Worm (Caenorhabditis elegans) whole organism, late embryonic: ENCODE data around the gene C44F1.1.

Experiments used
- C08G9.2 ChIP-seq: sonication (generic microtip); optimal IDR thresholded peaks from 2 replicates; lab custom pipeline; 2016; ENCODE audit warnings: mild to moderate bottlenecking, missing genetic modification characterization, moderate library complexity, missing compliant biosample characterization
- C38D4.7 ChIP-seq: fragments of 200-800 bp; sonication (Bioruptor generic); optimal IDR thresholded peaks from 2 replicates; lab custom pipeline; 2018; ENCODE audit warnings: mild to moderate bottlenecking, missing genetic modification characterization, moderate library complexity, missing compliant biosample characterization
- F13H6.1 ChIP-seq: sonication (generic microtip); optimal IDR thresholded peaks from 2 replicates; lab custom pipeline; 2016; ENCODE audit warnings: missing genetic modification characterization, missing compliant biosample characterization
- K09A11.1 ChIP-seq: sonication (generic microtip); optimal IDR thresholded peaks from 2 replicates; lab custom pipeline; 2017; ENCODE audit warnings: antibody characterized with exemption, mild to moderate bottlenecking, missing genetic modification characterization, missing compliant biosample characterization; ENCODE audit not compliant: insufficient read depth
- Y22D7AL.16 ChIP-seq: sonication (generic microtip); optimal IDR thresholded peaks from 2 replicates; lab custom pipeline; 2016; ENCODE audit warnings: missing genetic modification characterization, missing compliant biosample characterization
- ama-1 ChIP-seq: fragments of 150-350 bp; optimal IDR thresholded peaks from 2 replicates; lab custom pipeline; 2014
- ceh-14 ChIP-seq: sonication (generic microtip); optimal IDR thresholded peaks from 2 replicates; lab custom pipeline; 2016; ENCODE audit warnings: missing genotype, missing genetic modification characterization, missing compliant biosample characterization
- ceh-31 ChIP-seq: sonication (generic microtip); optimal IDR thresholded peaks from 2 replicates; lab custom pipeline; 2016; ENCODE audit warnings: missing genetic modification characterization, missing compliant biosample characterization
- ceh-45 ChIP-seq: fragments of 200-800 bp; sonication (Bioruptor generic); IDR thresholded peaks from 2 replicates; pipeline ENCODE4 v1.3.6; 2022; ENCODE audit warnings: missing genetic modification reagents, missing genetic modification characterization, missing compliant biosample characterization
- ceh-48 ChIP-seq: sonication (generic microtip); optimal IDR thresholded peaks from 2 replicates; lab custom pipeline; 2016; ENCODE audit warnings: missing genetic modification characterization, inconsistent platforms, missing compliant biosample characterization
- dmd-4 ChIP-seq: sonication (generic microtip); optimal IDR thresholded peaks from 2 replicates; lab custom pipeline; 2016; ENCODE audit warnings: borderline replicate concordance, missing genetic modification characterization, missing compliant biosample characterization
- dve-1 ChIP-seq: sonication (generic microtip); optimal IDR thresholded peaks from 2 replicates; lab custom pipeline; 2017; ENCODE audit warnings: antibody characterized with exemption, mild to moderate bottlenecking, missing genetic modification characterization, missing compliant biosample characterization
- elt-2 ChIP-seq: sonication (generic microtip); optimal IDR thresholded peaks from 2 replicates; lab custom pipeline; 2016; ENCODE audit warnings: missing genetic modification reagents, missing genetic modification characterization, missing compliant biosample characterization
- eyg-1 ChIP-seq: sonication (generic microtip); optimal IDR thresholded peaks from 2 replicates; lab custom pipeline; 2016; ENCODE audit warnings: missing genotype, missing genetic modification characterization, missing compliant biosample characterization
- fax-1 ChIP-seq: sonication (generic microtip); optimal IDR thresholded peaks from 2 replicates; lab custom pipeline; 2016; ENCODE audit warnings: missing genotype, missing genetic modification characterization, missing compliant biosample characterization
- fkh-10 ChIP-seq: fragments of 150-350 bp; optimal IDR thresholded peaks from 2 replicates; lab custom pipeline; 2014; ENCODE audit warnings: missing biosample characterization, missing genetic modification reagents, missing genetic modification characterization
- gmeb-2 ChIP-seq: sonication (generic microtip); optimal IDR thresholded peaks from 2 replicates; lab custom pipeline; 2016; ENCODE audit warnings: missing genetic modification characterization, inconsistent platforms, missing compliant biosample characterization
- hlh-13 ChIP-seq: fragments of 200-800 bp; sonication (Bioruptor generic); optimal IDR thresholded peaks from 2 replicates; lab custom pipeline; 2018; ENCODE audit warnings: mild to moderate bottlenecking, missing genetic modification characterization, missing compliant biosample characterization
- lim-6 ChIP-seq: sonication (generic microtip); optimal IDR thresholded peaks from 2 replicates; lab custom pipeline; 2016; ENCODE audit warnings: missing genetic modification characterization, missing compliant biosample characterization
- madf-2 ChIP-seq: sonication (generic microtip); optimal IDR thresholded peaks from 2 replicates; lab custom pipeline; 2017; ENCODE audit warnings: missing genetic modification characterization, missing compliant biosample characterization
- mec-3 ChIP-seq: sonication (generic microtip); optimal IDR thresholded peaks from 2 replicates; lab custom pipeline; 2016; ENCODE audit warnings: borderline replicate concordance, missing genetic modification characterization, missing compliant biosample characterization
- nfya-1 ChIP-seq: sonication (generic microtip); optimal IDR thresholded peaks from 2 replicates; lab custom pipeline; 2017; ENCODE audit warnings: missing genetic modification characterization, mild to moderate bottlenecking, missing compliant biosample characterization, antibody characterized with exemption, moderate library complexity
- odd-2 ChIP-seq: sonication (generic microtip); optimal IDR thresholded peaks from 2 replicates; lab custom pipeline; 2017; ENCODE audit warnings: antibody characterized with exemption, mild to moderate bottlenecking, missing genetic modification characterization, missing compliant biosample characterization
- pag-3 ChIP-seq: sonication (generic microtip); optimal IDR thresholded peaks from 2 replicates; lab custom pipeline; 2016; ENCODE audit warnings: missing compliant biosample characterization, missing genetic modification characterization, borderline replicate concordance
- pat-9 ChIP-seq: fragments of 200-800 bp; sonication (Bioruptor generic); optimal IDR thresholded peaks from 2 replicates; lab custom pipeline; 2018; ENCODE audit warnings: mild to moderate bottlenecking, missing genetic modification characterization, moderate library complexity, missing compliant biosample characterization
- pqm-1 ChIP-seq: sonication (generic microtip); optimal IDR thresholded peaks from 2 replicates; lab custom pipeline; 2016; ENCODE audit warnings: missing genetic modification characterization, missing compliant biosample characterization
- pros-1 ChIP-seq: fragments of 150-350 bp; optimal IDR thresholded peaks from 2 replicates; lab custom pipeline; 2014; ENCODE audit warnings: missing biosample characterization, missing genetic modification reagents, missing genetic modification characterization
- ref-2 ChIP-seq: sonication (generic microtip); optimal IDR thresholded peaks from 2 replicates; lab custom pipeline; 2016; ENCODE audit warnings: missing genetic modification characterization, missing compliant biosample characterization
- sdc-2 ChIP-seq: sonication (generic microtip); optimal IDR thresholded peaks from 2 replicates; lab custom pipeline; 2016; ENCODE audit warnings: missing genotype, missing genetic modification characterization, missing compliant biosample characterization
- sox-4 ChIP-seq: sonication (generic microtip); optimal IDR thresholded peaks from 2 replicates; lab custom pipeline; 2017; ENCODE audit warnings: mild to moderate bottlenecking, missing genetic modification characterization, inconsistent platforms, missing compliant biosample characterization
- tbx-2 ChIP-seq: sonication (generic microtip); optimal IDR thresholded peaks from 2 replicates; lab custom pipeline; 2016; ENCODE audit warnings: missing genetic modification characterization, missing compliant biosample characterization
- ttx-3 ChIP-seq: sonication (generic microtip); optimal IDR thresholded peaks from 2 replicates; lab custom pipeline; 2016; ENCODE audit warnings: missing genetic modification reagents, missing genetic modification characterization, missing compliant biosample characterization
- unc-42 ChIP-seq: sonication (generic microtip); optimal IDR thresholded peaks from 2 replicates; lab custom pipeline; 2016; ENCODE audit warnings: missing genotype, missing genetic modification characterization, missing compliant biosample characterization
- unc-86 ChIP-seq: sonication (generic microtip); optimal IDR thresholded peaks from 2 replicates; lab custom pipeline; 2016; ENCODE audit warnings: missing genetic modification characterization, missing compliant biosample characterization

C44F1.1 gene

DNA sequence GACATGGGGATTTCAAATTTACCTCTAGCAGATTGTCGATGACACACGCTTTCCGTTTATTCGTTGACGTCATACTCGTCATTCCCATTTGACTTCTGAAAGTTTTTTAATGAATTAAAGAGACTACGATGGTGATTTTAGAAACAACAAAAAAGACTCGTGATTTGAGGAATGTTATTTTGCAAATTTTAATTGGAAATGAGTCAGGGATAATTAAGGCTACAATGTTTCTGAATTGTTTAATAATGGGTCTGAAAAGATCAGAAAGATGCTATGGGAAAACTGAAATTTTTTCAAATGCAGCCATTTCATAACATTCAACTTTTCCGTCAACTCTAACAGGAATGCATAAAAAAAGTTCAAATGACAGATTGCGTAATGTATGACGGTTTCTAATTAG, at the start of gene C44F1.1:
TSS of gene C44F1.1 (minus strand) at position 101 of the 400 bp plus-strand sequence.
- no peak for TF ChIP-seq pat-9 (tag; lab: Kevin White, UChicago)
- TF ChIP-seq pqm-1 (tag; lab: Kevin White, UChicago), result no peak
- no peak for TF ChIP-seq fkh-10 (GFP tag; lab: Kevin White, UChicago)
- TF ChIP-seq lim-6 (tag; lab: Kevin White, UChicago), result no peak
- no peak for TF ChIP-seq odd-2 (tag; lab: Kevin White, UChicago)
- TF ChIP-seq hlh-13 (GFP tag; lab: Kevin White, UChicago), result no peak
- no peak for TF ChIP-seq ceh-45
- TF ChIP-seq dve-1 (tag; lab: Kevin White, UChicago), result no peak
- no peak for TF ChIP-seq ref-2 (tag; lab: Kevin White, UChicago)
- TF ChIP-seq ceh-14 (tag; lab: Kevin White, UChicago), result no peak
- no peak for TF ChIP-seq mec-3 (tag; lab: Kevin White, UChicago)

- TF ChIP-seq F13H6.1 (tag; lab: Kevin White, UChicago) (no peak), fax-1 (tag; lab: Kevin White, UChicago) (no peak), sdc-2 (tag; lab: Kevin White, UChicago) (no peak), elt-2 (tag; lab: Kevin White, UChicago) (no peak), C08G9.2 (tag; lab: Kevin White, UChicago) (no peak), pqm-1 (tag; lab: Kevin White, UChicago) (no peak), unc-86 (no peak), K09A11.1 (tag; lab: Kevin White, UChicago) (no peak), C38D4.7 (GFP tag; lab: Kevin White, UChicago) (no peak), madf-2 (tag; lab: Kevin White, UChicago) (no peak), pros-1 (tag; lab: Kevin White, UChicago) (no peak)
Measured at ce11 chrIII:3814421-3814820, 49.1 kb upstream of the C44F1.1 start.

DNA sequence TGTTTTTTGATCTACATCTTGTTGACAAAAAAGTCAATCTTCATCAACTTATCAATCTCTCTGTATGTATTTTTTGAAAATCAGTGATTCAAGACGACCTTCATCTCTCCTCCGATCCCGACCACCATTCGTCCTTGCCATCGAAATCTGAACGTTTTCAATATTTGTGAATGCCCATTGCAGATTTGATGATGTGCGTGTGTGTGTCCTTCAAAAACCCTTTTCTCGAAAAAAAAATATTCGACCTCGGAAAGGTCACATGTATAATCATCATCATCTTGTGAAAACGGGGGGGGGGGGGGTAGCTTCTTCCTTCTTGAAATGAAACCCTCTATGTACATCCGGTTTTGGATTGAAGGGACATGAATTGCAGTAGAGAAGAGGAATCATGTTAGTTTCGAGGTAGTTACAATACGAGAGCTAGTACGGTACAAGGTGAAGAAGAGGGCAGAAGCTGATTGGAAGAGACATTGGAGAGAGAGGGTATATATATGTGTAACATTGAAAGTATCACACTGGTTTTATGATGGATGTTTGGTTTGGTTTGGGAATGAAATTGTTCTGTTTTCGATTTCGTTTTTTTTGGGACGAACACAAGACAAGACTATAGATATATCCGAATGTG, 47.1 kb upstream of the C44F1.1 start:
- peak; percentile 3 for TF ChIP-seq gmeb-2 (tag; lab: Kevin White, UChicago)
- TF ChIP-seq ama-1 (lab: Kevin White, UChicago), result no peak

- TF ChIP-seq tbx-2 (tag; lab: Kevin White, UChicago) (no peak), Y22D7AL.16 (tag; lab: Kevin White, UChicago) (no peak), K09A11.1 (tag; lab: Kevin White, UChicago) (no peak), ama-1 (lab: Kevin White, UChicago) (peak; percentile 7)
Measured at ce11 chrIII:3811375-3811924, 46.1 kb upstream of the C44F1.1 start.

- TF ChIP-seq lim-6 (tag; lab: Kevin White, UChicago), result no peak
- no peak for TF ChIP-seq unc-86
- no peak for TF ChIP-seq unc-42 (tag; lab: Kevin White, UChicago)
- no peak for TF ChIP-seq F13H6.1 (tag; lab: Kevin White, UChicago)
- no peak for TF ChIP-seq dmd-4 (tag; lab: Kevin White, UChicago)
- TF ChIP-seq Y22D7AL.16 (tag; lab: Kevin White, UChicago), result no peak
- no peak for TF ChIP-seq ceh-48 (tag; lab: Kevin White, UChicago)
- TF ChIP-seq eyg-1 (tag; lab: Kevin White, UChicago), result no peak
- TF ChIP-seq nfya-1 (tag; lab: Kevin White, UChicago), result no peak
- TF ChIP-seq C08G9.2 (tag; lab: Kevin White, UChicago), result no peak
- no peak for TF ChIP-seq ceh-45
- no peak for TF ChIP-seq pag-3
- TF ChIP-seq tbx-2 (tag; lab: Kevin White, UChicago), result no peak
- no peak for TF ChIP-seq ttx-3
- TF ChIP-seq sox-4 (tag; lab: Kevin White, UChicago), result no peak
- TF ChIP-seq ceh-31 (tag; lab: Kevin White, UChicago), result no peak
- TF ChIP-seq, all 69 proteins: peak for 0
Measured at ce11 chrIII:3809008-3809407, 43.6 kb upstream of the C44F1.1 start, which contains the start of gene toh-1. toh-1 (minus strand) TSS chrIII:3809030.
